Fruit fly (Drosophila melanogaster) whole organism, larva: Measurements from ENCODE around the gene PolG2.

Experiments
- noc ChIP-seq: fragments of 200-800 bp; sonication (Bioruptor generic); optimal IDR thresholded peaks from 3 replicates; lab custom pipeline; 2019; ENCODE audit warnings: missing biosample characterization, mild to moderate bottlenecking, missing genetic modification characterization, moderate library complexity

The PolG2 gene

DNA sequence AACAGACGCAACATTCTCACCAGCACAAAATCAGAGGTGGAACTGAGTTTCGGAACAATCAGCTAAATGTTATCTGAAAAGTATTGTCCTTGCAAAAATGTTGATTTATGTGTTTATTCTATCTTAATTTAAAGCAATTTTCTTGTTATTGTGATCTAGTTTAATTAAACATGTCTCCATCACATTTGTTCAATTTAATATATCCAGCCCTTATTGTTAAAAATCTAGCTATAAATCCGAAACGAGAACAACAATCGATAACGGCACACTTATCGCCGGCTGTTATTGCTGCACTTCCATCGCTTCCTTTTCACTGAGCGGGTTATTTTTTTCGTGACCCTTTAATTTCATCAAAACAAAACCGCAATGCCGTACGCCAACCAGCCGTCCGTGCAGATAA is at the start of gene PolG2, which contains the start of the genes GatC and Polr2C:
Gene PolG2 (minus strand): TSS at position 48 of the 400 bp plus-strand sequence.
Gene GatC (minus strand): TSS at position 48 of the 400 bp plus-strand sequence.
Gene Polr2C (plus strand): TSS at position 280 of the 400 bp plus-strand sequence.
- no peak for TF ChIP-seq noc (tag; lab: Kevin White, UChicago)

DNA sequence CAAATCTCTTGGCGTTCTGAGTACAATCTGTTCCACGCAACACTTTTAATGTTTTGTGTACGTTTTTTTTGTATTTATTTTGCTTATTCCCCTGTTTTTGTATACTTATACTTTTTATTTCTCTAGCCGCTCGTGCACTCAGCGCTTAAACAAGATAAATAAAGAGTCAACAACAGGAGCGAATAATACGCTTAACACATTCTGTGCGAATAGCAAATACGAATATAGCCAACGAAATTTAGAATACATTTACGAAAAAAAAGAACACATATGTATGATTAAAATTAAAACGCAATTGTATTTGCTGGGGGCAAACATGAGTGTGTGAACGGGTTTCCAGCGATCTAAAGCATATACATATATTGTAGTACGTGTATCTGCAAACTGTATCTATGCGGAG is 49.0 kb upstream of the PolG2 start:
- TF ChIP-seq noc (tag; lab: Kevin White, UChicago) = peak; percentile 83

DNA sequence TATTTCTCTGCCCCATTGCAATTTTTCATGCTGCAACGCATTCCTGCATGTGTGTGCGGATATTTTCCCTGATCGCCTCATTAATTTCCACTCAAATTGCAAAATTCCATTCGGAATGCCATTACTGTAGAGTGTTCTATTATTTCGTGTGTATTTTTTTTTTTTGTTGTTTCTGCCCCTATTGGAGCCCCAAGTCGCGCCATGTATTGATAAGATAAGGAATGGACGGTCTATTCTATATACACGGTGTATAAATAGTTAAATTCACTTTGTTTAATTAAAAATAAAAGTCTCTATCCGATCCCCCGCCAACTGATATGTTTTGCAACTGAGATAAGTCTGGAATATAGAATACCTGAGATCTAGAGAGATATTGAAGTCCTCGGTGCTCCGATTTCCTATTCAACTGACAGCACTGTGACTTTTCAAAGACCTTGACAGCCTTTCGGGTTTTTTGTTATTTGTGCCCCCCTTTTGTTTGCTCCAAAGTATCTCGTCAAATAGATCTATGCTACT is 48.5 kb upstream of the PolG2 start:
- TF ChIP-seq noc (tag; lab: Kevin White, UChicago) = no peak

DNA sequence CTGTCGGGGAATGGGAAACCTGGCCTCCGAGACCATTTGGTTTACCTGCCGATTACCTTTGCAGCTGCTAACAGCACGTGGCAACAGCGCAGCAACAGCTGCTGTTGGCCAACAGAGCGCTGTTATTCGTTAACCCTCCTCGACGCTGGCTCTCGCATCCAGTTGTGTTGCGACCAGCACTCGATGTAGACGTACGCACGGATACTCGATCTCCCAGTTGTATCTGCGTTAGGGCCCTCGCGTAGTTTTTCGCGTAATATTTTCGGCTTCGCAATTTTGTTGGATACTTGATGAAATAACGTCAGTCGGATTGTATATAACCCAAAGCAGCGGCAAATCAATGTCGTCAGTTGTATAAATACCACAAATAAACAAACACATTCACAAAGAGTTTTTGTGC is 45.9 kb upstream of the PolG2 start:
- TF ChIP-seq noc (tag; lab: Kevin White, UChicago) = peak; percentile 31

dm6 chr2L:13877934-13878580 is 45.2 kb upstream of the PolG2 start:
- TF ChIP-seq noc (tag; lab: Kevin White, UChicago) = no peak

DNA sequence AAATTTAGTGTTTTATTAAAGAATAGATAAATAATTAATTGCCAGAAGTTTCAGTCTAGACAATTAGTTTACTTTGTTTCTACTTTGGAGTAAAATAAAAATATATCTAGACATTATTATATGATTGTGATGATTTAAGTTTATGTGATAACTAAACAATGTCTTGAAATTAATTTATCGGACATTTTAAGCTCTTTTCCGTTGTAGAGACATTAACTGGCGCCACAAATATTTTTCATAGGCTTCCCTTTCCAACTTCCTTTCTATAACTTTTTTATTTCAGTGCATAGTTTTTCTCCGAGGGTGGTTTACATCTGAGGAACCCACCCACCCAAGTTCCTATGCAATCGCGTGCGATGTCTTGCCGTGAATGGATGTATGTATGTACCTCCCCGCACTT is 43.8 kb upstream of the PolG2 start:
- no peak for TF ChIP-seq noc (tag; lab: Kevin White, UChicago)

DNA sequence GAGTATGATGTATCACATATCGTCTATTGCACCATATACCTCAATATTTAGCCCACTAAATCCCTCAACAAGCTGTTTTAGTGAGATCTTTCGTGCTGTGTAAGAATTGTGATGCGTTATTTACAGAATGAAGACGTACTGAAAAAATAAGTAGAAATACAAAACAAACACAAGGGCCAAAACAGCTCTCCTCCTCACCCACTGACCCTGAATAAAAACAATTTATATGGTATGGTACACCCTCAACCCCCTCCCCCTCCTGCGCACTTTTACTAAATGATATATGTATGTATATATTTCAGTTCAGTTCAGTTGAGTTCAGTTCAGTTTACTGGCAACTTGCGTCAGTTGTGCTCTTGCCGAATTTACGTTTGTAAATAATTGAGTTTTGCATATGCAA is 40.2 kb upstream of the PolG2 start:
- no peak for TF ChIP-seq noc (tag; lab: Kevin White, UChicago)

DNA sequence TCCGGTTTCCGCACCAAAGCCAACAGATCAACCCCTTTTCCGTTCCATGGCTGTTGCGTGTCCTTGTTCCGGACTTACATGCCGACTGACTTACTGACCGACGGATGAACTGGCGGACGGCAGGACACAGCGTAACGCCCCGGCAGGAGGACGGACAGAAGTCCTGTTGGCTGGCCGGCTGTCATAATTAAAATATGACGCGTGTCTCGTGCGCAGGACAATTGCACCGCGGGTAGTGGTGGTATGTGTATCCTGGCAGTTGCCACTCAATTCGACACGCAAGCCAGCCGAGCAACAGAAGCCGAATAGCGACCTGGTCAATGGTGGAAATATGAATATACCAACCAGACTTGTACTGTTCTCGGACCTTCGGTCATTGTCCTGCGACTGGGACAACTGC is 36.5 kb upstream of the PolG2 start:
- no peak for TF ChIP-seq noc (tag; lab: Kevin White, UChicago)

- no peak for TF ChIP-seq noc (tag; lab: Kevin White, UChicago)
These were observed 34.7 kb upstream of the PolG2 start for dm6 chr2L:13867653-13868052.

dm6 chr2L:13851098-13851497 is 18.2 kb upstream of the PolG2 start:
- TF ChIP-seq noc (tag; lab: Kevin White, UChicago) = no peak

DNA sequence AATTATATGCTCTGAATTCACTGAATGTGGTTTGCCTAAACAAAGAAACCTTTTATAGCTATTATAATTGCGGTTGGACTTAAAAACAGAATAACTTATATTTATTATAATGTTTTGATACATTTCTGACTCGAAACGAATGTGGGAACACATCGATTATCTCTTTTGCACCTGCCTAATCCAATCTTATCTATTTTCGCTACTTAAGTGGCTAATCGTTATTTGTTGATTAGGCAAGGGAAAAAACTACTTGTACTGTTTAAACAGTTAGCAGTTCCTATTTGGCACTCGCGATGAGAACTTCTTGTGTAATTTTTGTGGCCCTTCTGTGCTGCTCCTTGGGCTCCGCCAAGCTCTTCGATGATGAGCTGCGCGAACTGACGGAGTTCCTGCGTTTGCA is 16.2 kb upstream of the PolG2 start, which contains the start of gene CG7968:
Gene CG7968 (plus strand): TSS at position 276 of the 400 bp plus-strand sequence.
- TF ChIP-seq noc (tag; lab: Kevin White, UChicago) = no peak

DNA sequence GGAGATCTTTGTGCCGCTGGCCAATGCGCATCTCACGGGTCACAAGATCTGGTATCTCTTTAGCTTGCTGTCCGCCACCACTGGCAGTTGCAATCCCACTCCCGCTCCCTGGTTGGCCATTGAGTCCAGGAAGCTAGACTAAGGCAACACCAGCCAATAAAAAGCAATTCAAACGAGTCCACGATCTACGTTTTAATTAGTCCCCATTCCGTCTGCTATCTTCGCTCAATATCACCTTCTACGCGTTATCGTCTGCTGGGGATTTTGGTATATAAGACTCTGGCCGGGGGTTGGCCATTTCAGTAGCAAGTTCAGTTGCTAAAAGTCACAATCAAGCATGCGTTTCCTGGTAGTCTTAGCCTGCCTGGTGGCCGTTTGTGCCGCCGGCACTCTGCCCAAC is 14.7 kb upstream of the PolG2 start, which contains the start of gene CG7953:
Gene CG7953 (plus strand): TSS at position 301 of the 400 bp plus-strand sequence.
- no peak for TF ChIP-seq noc (tag; lab: Kevin White, UChicago)

DNA sequence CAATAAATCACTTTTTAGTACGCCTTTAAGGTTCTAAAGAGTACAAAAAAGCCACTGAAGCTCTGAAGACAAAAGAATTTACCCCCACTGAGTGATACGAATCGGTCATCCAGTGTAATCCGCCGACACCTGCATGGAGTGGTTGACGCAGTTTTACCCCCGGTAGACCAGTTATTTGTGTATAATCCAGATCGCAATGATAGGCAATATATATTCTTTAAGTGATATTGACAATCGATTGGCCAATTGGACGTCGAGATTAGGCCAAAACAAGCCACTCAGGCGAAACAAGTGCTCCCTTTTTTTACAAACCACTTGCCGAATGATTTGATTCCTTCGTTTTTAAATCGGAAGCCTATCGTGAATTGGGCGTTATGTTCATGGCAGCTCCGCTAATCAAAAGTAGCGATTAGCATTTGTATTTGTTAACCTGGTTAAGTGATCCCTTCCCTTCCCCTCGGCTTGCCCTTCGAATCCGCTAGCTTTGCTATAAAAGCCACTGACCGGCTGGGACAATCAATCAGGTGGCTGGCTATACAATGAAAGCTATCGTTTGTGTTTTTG is 13.4 kb upstream of the PolG2 start, which contains the start of gene CG7916:
Gene CG7916 (plus strand): TSS at position 514 of the 564 bp plus-strand sequence.
- TF ChIP-seq noc (tag; lab: Kevin White, UChicago) = no peak

dm6 chr2L:13845178-13845577 is 12.3 kb upstream of the PolG2 start, which contains the start of gene CG8997:
CG8997 (minus strand) TSS chr2L:13845325.
- TF ChIP-seq noc (tag; lab: Kevin White, UChicago) = no peak

dm6 chr2L:13843692-13844284 is 10.9 kb upstream of the PolG2 start, which contains the start of gene CG33306:
CG33306 (minus strand) TSS chr2L:13843742.
- TF ChIP-seq noc (tag; lab: Kevin White, UChicago) = peak; percentile 92

- TF ChIP-seq noc (tag; lab: Kevin White, UChicago) = no peak
These were observed 9.7 kb upstream of the PolG2 start for dm6 chr2L:13842572-13842971.
